Worm (Caenorhabditis elegans) whole organism, L3 larva: ENCODE data around the gene ugt-58.

Source experiments
- ZK546.5 ChIP-seq: sonication (generic microtip); optimal IDR thresholded peaks from 2 replicates; lab custom pipeline; 2017; ENCODE audit warnings: missing biosample characterization, missing genetic modification characterization
- ama-1 ChIP-seq: fragments of 150-350 bp; optimal IDR thresholded peaks from 2 replicates; lab custom pipeline; 2018
- ceh-16 ChIP-seq: sonication (generic microtip); optimal IDR thresholded peaks from 2 replicates; lab custom pipeline; 2017; ENCODE audit warnings: missing biosample characterization, missing genetic modification characterization
- ceh-28 ChIP-seq: fragments of 150-350 bp; optimal IDR thresholded peaks from 2 replicates; lab custom pipeline; 2014; ENCODE audit warnings: missing biosample characterization, missing genetic modification reagents, missing genetic modification characterization
- ceh-82 ChIP-seq: fragments of 150-350 bp; optimal IDR thresholded peaks from 2 replicates; lab custom pipeline; 2014; ENCODE audit warnings: missing biosample characterization, missing genetic modification characterization
- ceh-9 ChIP-seq: sonication (generic microtip); optimal IDR thresholded peaks from 2 replicates; lab custom pipeline; 2018; ENCODE audit warnings: missing biosample characterization, missing genetic modification characterization
- daf-12 ChIP-seq: fragments of 150-350 bp; optimal IDR thresholded peaks from 2 replicates; lab custom pipeline; 2014; ENCODE audit warnings: missing biosample characterization, missing genetic modification reagents, missing genetic modification characterization
- egl-27 ChIP-seq: sonication (generic microtip); optimal IDR thresholded peaks from 4 replicates; lab custom pipeline; 2017; ENCODE audit warnings: missing biosample characterization, missing genetic modification reagents, missing genetic modification characterization
- elt-1 ChIP-seq: fragments of 150-350 bp; optimal IDR thresholded peaks from 2 replicates; lab custom pipeline; 2014; ENCODE audit warnings: missing biosample characterization, missing genetic modification characterization
- elt-2 ChIP-seq: sonication (generic microtip); optimal IDR thresholded peaks from 2 replicates; lab custom pipeline; 2016; ENCODE audit warnings: missing genetic modification reagents, mild to moderate bottlenecking, missing genetic modification characterization, missing compliant biosample characterization
- elt-3 ChIP-seq, 3 experiments: fragments of 150-350 bp in 1 of 3; sonication (generic microtip) in 2 of 3; optimal IDR thresholded peaks; 2 replicates in 2 of 3; 4 replicates in 1 of 3; lab custom pipeline; 2014 to 2017; ENCODE audit warnings: missing biosample characterization in 3 of 3, missing genetic modification characterization in 3 of 3
- eor-1 ChIP-seq, 2 experiments: fragments of 150-350 bp; optimal IDR thresholded peaks; 2 replicates each; lab custom pipeline; 2014 to 2018; ENCODE audit warnings: missing biosample characterization in 2 of 2, missing genetic modification characterization in 2 of 2
- fkh-2 ChIP-seq: fragments of 150-350 bp; optimal IDR thresholded peaks from 2 replicates; lab custom pipeline; 2014; ENCODE audit warnings: missing biosample characterization, missing genetic modification reagents, missing genetic modification characterization
- fos-1 ChIP-seq: fragments of 150-350 bp; optimal IDR thresholded peaks from 2 replicates; lab custom pipeline; 2014; ENCODE audit warnings: missing biosample characterization, missing genetic modification characterization
- hmg-11 ChIP-seq: sonication (generic microtip); optimal IDR thresholded peaks from 2 replicates; lab custom pipeline; 2016; ENCODE audit warnings: missing genetic modification characterization, missing compliant biosample characterization
- jun-1 ChIP-seq: fragments of 150-350 bp; optimal IDR thresholded peaks from 2 replicates; lab custom pipeline; 2014; ENCODE audit warnings: missing biosample characterization, missing genetic modification reagents, missing genetic modification characterization
- lin-15B ChIP-seq: fragments of 150-350 bp; optimal IDR thresholded peaks from 2 replicates; lab custom pipeline; 2014; ENCODE audit warnings: missing biosample characterization, missing genetic modification characterization
- lin-39 ChIP-seq: fragments of 150-350 bp; optimal IDR thresholded peaks from 2 replicates; lab custom pipeline; 2018; ENCODE audit warnings: missing biosample characterization, missing genetic modification reagents, missing genetic modification characterization
- mml-1 ChIP-seq: fragments of 150-350 bp; sonication (generic microtip); optimal IDR thresholded peaks from 3 replicates; lab custom pipeline; 2014; ENCODE audit warnings: missing biosample characterization, missing genetic modification characterization
- nfya-1 ChIP-seq: sonication (generic microtip); optimal IDR thresholded peaks from 2 replicates; lab custom pipeline; 2017; ENCODE audit warnings: missing genetic modification characterization, mild to moderate bottlenecking, missing compliant biosample characterization, antibody characterized with exemption, moderate library complexity; ENCODE audit not compliant: insufficient read depth
- nhr-11 ChIP-seq: fragments of 150-350 bp; optimal IDR thresholded peaks from 2 replicates; lab custom pipeline; 2014; ENCODE audit warnings: missing biosample characterization, missing genetic modification characterization
- nhr-12 ChIP-seq: fragments of 150-350 bp; optimal IDR thresholded peaks from 2 replicates; lab custom pipeline; 2014; ENCODE audit warnings: missing biosample characterization, missing genetic modification characterization
- nhr-23 ChIP-seq: fragments of 150-350 bp; optimal IDR thresholded peaks from 2 replicates; lab custom pipeline; 2014; ENCODE audit warnings: missing biosample characterization, missing genetic modification reagents, missing genetic modification characterization
- nhr-25 ChIP-seq: sonication (generic microtip); optimal IDR thresholded peaks from 2 replicates; lab custom pipeline; 2017; ENCODE audit warnings: missing biosample characterization, missing genetic modification characterization
- nhr-28 ChIP-seq: fragments of 150-350 bp; optimal IDR thresholded peaks from 2 replicates; lab custom pipeline; 2014; ENCODE audit warnings: missing biosample characterization, missing genetic modification characterization
- nhr-43 ChIP-seq: sonication (generic microtip); optimal IDR thresholded peaks from 2 replicates; lab custom pipeline; 2016; ENCODE audit warnings: mild to moderate bottlenecking, missing genetic modification characterization, missing compliant biosample characterization; ENCODE audit not compliant: poor library complexity, severe bottlenecking
- nhr-76 ChIP-seq: fragments of 150-350 bp; sonication (generic microtip); optimal IDR thresholded peaks from 5 replicates; lab custom pipeline; 2014; ENCODE audit warnings: missing biosample characterization, missing genetic modification characterization
- nhr-77 ChIP-seq: fragments of 150-350 bp; optimal IDR thresholded peaks from 2 replicates; lab custom pipeline; 2014; ENCODE audit warnings: missing biosample characterization, missing genetic modification characterization
- pha-4 ChIP-seq: fragments of 150-350 bp; optimal IDR thresholded peaks from 2 replicates; lab custom pipeline; 2014; ENCODE audit warnings: missing biosample characterization, missing genetic modification reagents, missing genetic modification characterization
- pqm-1 ChIP-seq: fragments of 150-350 bp; optimal IDR thresholded peaks from 2 replicates; lab custom pipeline; 2017; ENCODE audit warnings: missing biosample characterization, missing genetic modification characterization, inconsistent platforms
- sea-2 ChIP-seq: fragments of 150-350 bp; sonication (generic microtip); optimal IDR thresholded peaks from 4 replicates; lab custom pipeline; 2014; ENCODE audit warnings: missing biosample characterization, missing genetic modification reagents, missing genetic modification characterization
- tbx-2 ChIP-seq: sonication (generic microtip); optimal IDR thresholded peaks from 2 replicates; lab custom pipeline; 2016; ENCODE audit warnings: mild to moderate bottlenecking, missing genetic modification characterization, missing compliant biosample characterization
- unc-39 ChIP-seq: sonication (generic microtip); optimal IDR thresholded peaks from 4 replicates; lab custom pipeline; 2017; ENCODE audit warnings: missing biosample characterization, missing genetic modification characterization
- unc-62 ChIP-seq: fragments of 150-350 bp; sonication (generic microtip); optimal IDR thresholded peaks from 4 replicates; lab custom pipeline; 2014; ENCODE audit warnings: missing biosample characterization, missing genetic modification reagents, missing genetic modification characterization
- zag-1 ChIP-seq: fragments of 150-350 bp; optimal IDR thresholded peaks from 2 replicates; lab custom pipeline; 2014; ENCODE audit warnings: missing biosample characterization, missing genetic modification characterization
- ztf-11 ChIP-seq: fragments of 150-350 bp; optimal IDR thresholded peaks from 2 replicates; lab custom pipeline; 2014; ENCODE audit warnings: missing biosample characterization, missing genetic modification characterization
- ztf-4 ChIP-seq: fragments of 150-350 bp; optimal IDR thresholded peaks from 2 replicates; lab custom pipeline; 2014; ENCODE audit warnings: missing biosample characterization, missing genetic modification characterization

ugt-58 gene

ce11 chrII:9609296-9609695 is 22.7 kb upstream of the ugt-58 start, which contains the start of gene pap-2:
Gene pap-2 (minus strand): TSS chrII:9609396.
- TF ChIP-seq ceh-9 (tag; lab: Kevin White, UChicago) (no peak), ceh-82 (tag; lab: Kevin White, UChicago) (no peak), daf-12 (tag; lab: Kevin White, UChicago) (no peak), ceh-28 (tag; lab: Kevin White, UChicago) (no peak), fos-1 (tag; lab: Kevin White, UChicago) (no peak), nhr-77 (tag; lab: Kevin White, UChicago) (no peak), jun-1 (tag; lab: Kevin White, UChicago) (no peak), mml-1 (no peak), pha-4 (tag; lab: Kevin White, UChicago) (no peak), unc-62 (no peak), nhr-76 (no peak), tbx-2 (no peak), nhr-11 (tag; lab: Kevin White, UChicago) (no peak)
- TF ChIP-seq, all 47 proteins: peak for 0

DNA sequence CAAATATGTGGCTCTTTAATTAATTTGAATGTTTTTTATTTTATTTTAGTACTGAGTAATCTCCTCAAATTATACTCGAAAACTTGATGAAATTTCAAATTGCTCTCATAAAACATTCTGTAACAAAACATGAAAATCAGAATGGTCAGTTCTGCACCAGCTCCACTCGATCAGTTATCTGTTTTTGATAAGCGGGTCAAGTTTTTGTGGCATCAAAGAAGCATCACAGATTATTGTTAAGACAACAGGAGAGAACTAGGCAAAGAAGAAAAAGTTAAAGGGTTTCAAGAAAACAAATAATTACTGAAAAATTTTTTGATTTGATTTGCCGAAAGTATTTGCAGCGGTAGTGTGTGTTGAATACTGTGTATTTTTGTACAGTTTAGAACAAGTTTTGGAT is 20.6 kb upstream of the ugt-58 start:
- TF ChIP-seq zag-1 (tag; lab: Kevin White, UChicago) (no peak), pqm-1 (tag; lab: Kevin White, UChicago) (peak; percentile 44), elt-2 (tag; lab: Kevin White, UChicago) (peak; percentile 53), pha-4 (tag; lab: Kevin White, UChicago) (peak; percentile 6)

- TF ChIP-seq pha-4 (tag; lab: Kevin White, UChicago) (peak; percentile 13), unc-39 (tag; lab: Kevin White, UChicago) (no peak), nhr-12 (tag; lab: Kevin White, UChicago) (no peak), hmg-11 (no peak), daf-12 (tag; lab: Kevin White, UChicago) (no peak), ztf-4 (tag; lab: Kevin White, UChicago) (no peak), ZK546.5 (tag; lab: Kevin White, UChicago) (no peak), elt-3 (tag; optimal IDR thresholded peaks at IDR 0.05; lab: Kevin White, UChicago) (no peak), nhr-43 (no peak), ama-1 (lab: Kevin White, UChicago) (peak; percentile 17), sea-2 (GFP tag; lab: Kevin White, UChicago) (no peak), egl-27 (tag; lab: Kevin White, UChicago) (no peak), nhr-25 (tag; lab: Kevin White, UChicago) (no peak), pqm-1 (tag; lab: Kevin White, UChicago) (no peak), lin-39 (tag; lab: Kevin White, UChicago) (no peak), unc-62 (no peak), ztf-11 (tag; lab: Kevin White, UChicago) (no peak), fkh-2 (no peak), nfya-1 (no peak), nhr-28 (tag; lab: Kevin White, UChicago) (no peak), mml-1 (no peak), nhr-76 (no peak), fos-1 (tag; lab: Kevin White, UChicago) (no peak), lin-15B (tag; lab: Kevin White, UChicago) (no peak), ceh-16 (no peak), elt-2 (tag; lab: Kevin White, UChicago) (peak; percentile 20), eor-1 (tag; optimal IDR thresholded peaks at IDR 0.05; lab: Kevin White, UChicago) (no peak)
These were observed 20.0 kb upstream of the ugt-58 start for ce11 chrII:9606485-9607036.

ce11 chrII:9605954-9606353 is 19.4 kb upstream of the ugt-58 start:
- TF ChIP-seq nhr-12 (tag; lab: Kevin White, UChicago) (no peak), elt-1 (tag; lab: Kevin White, UChicago) (peak; percentile 93), elt-2 (tag; lab: Kevin White, UChicago) (no peak), nhr-23 (tag; lab: Kevin White, UChicago) (peak; percentile 30), nhr-76 (no peak)
